Fruit fly (Drosophila melanogaster): ENCODE results near the gene CG1789.

Gene CG1789

dm6 chrX:8709234-8709843 is 11.0 kb upstream of the CG1789 start, which contains the start of gene Hexo2 (continued):
- TF ChIP-seq CG10565 (GFP tag; optimal IDR thresholded peaks at IDR 0.05) (peak; percentile 79), fu2 (GFP tag; optimal IDR thresholded peaks at IDR 0.05) (peak; percentile 79), Side (GFP tag; optimal IDR thresholded peaks at IDR 0.05) (peak; percentile 92), chif (GFP tag; optimal IDR thresholded peaks at IDR 0.05) (peak; percentile 96 to 97), dpn (GFP tag; optimal IDR thresholded peaks at IDR 0.05) (peak; percentile 93 to 96), CG34376 (GFP tag; optimal IDR thresholded peaks at IDR 0.05) (peak; percentile 40), D19A (tag; optimal IDR thresholded peaks at IDR 0.05) (peak; percentile 86), CG4820 (GFP tag; optimal IDR thresholded peaks at IDR 0.05) (peak; percentile 96), Taf1 (GFP tag; IDR thresholded peaks at IDR 0.05) (peak; percentile 73; the same call in 1 of the 2 replicates), Gsc (GFP tag; IDR thresholded peaks at IDR 0.05) (peak; percentile 94), Meics (GFP tag; optimal IDR thresholded peaks at IDR 0.05) (peak; percentile 83), CG8281 (tag; optimal IDR thresholded peaks at IDR 0.05) (peak; percentile 81), CG18619 (GFP tag; optimal IDR thresholded peaks at IDR 0.05) (peak; percentile 78), tgo (GFP tag; IDR thresholded peaks at IDR 0.05) (peak; percentile 95), CG1529 (GFP tag; optimal IDR thresholded peaks at IDR 0.05) (peak; percentile 92), crol (GFP tag; IDR thresholded peaks at IDR 0.05) (peak; percentile 72), pros (GFP tag; optimal IDR thresholded peaks at IDR 0.05) (no peak), cato (GFP tag; optimal IDR thresholded peaks at IDR 0.05; ENCODE audit: borderline replicate concordance) (peak; percentile 88), CG16779 (GFP tag; IDR thresholded peaks at IDR 0.05) (peak; percentile 88), Dll (GFP tag; IDR thresholded peaks at IDR 0.05; ENCODE audit: partially characterized antibody) (no peak), CG17568 (GFP tag; optimal IDR thresholded peaks at IDR 0.05) (peak; percentile 82), Xrp1 (GFP tag; IDR thresholded peaks at IDR 0.05) (peak; percentile 96), Mad (GFP tag; optimal IDR thresholded peaks at IDR 0.05) (peak; percentile 92), jigr1 (GFP tag; IDR thresholded peaks at IDR 0.05) (peak; percentile 92), exex (tag; optimal IDR thresholded peaks at IDR 0.05) (peak; percentile 26), Optix (GFP tag; IDR thresholded peaks at IDR 0.05) (peak; percentile 97), CG16863 (GFP tag; optimal IDR thresholded peaks at IDR 0.05) (peak; percentile 96), zfh1 (GFP tag; IDR thresholded peaks at IDR 0.05) (peak; percentile 98), CG9437 (GFP tag; optimal IDR thresholded peaks at IDR 0.05) (peak; percentile 72), Ada2b (GFP tag; IDR thresholded peaks at IDR 0.05) (peak; percentile 93), al (GFP tag; IDR thresholded peaks at IDR 0.05) (peak; percentile 66), pita (GFP tag; optimal IDR thresholded peaks at IDR 0.05) (no peak), bsh (GFP tag; optimal IDR thresholded peaks at IDR 0.05) (peak; percentile 85 to 94), Dbx (GFP tag; IDR thresholded peaks at IDR 0.05) (no peak; the same call in 2 of the 3 replicates), CrebB (tag; optimal IDR thresholded peaks at IDR 0.05) (peak; percentile 87), CG11723 (GFP tag; optimal IDR thresholded peaks at IDR 0.05) (peak; percentile 79), Pdp1 (GFP tag; optimal IDR thresholded peaks at IDR 0.05) (peak; percentile 92 to 94), ac (GFP tag; optimal IDR thresholded peaks at IDR 0.05) (peak; percentile 54), Nf-YA (GFP tag; IDR thresholded peaks at IDR 0.05) (peak; percentile 93), GATAe (GFP tag; conservative IDR thresholded peaks at IDR 0.05) (peak; percentile 36; the same call in 1 of the 2 replicates), en (GFP tag; optimal IDR thresholded peaks at IDR 0.05) (peak; percentile 91), Neu2 (GFP tag; optimal IDR thresholded peaks at IDR 0.05; ENCODE audit: borderline replicate concordance) (peak; percentile 28), Ets97D (GFP tag; optimal IDR thresholded peaks at IDR 0.05) (peak; percentile 61), CG14965 (GFP tag; optimal IDR thresholded peaks at IDR 0.05; ENCODE audit: borderline replicate concordance) (peak; percentile 80), D19B (GFP tag; optimal IDR thresholded peaks at IDR 0.05) (peak; percentile 40), Dek (tag; optimal IDR thresholded peaks at IDR 0.05) (peak; percentile 85), dm (GFP tag; optimal IDR thresholded peaks at IDR 0.05) (peak; percentile 82), Doc3 (GFP tag; IDR thresholded peaks at IDR 0.05; ENCODE audit: partially characterized antibody) (no peak), sc (optimal IDR thresholded peaks at IDR 0.05) (no peak), sc (GFP tag; optimal IDR thresholded peaks at IDR 0.05) (peak; percentile 91)

Data from whole organism, embryonic.